Fruit fly (Drosophila melanogaster) whole organism, embryonic: Measurements from ENCODE around the gene CG11089.

ENCODE experiments used
- Adf1 ChIP-seq: fragments of 200-800 bp; sonication (Bioruptor generic); IDR thresholded peaks from 2 replicates; pipeline ENCODE4 v1.3.6; 2022; ENCODE audit warnings: missing biosample characterization, missing genetic modification characterization
- Asciz ChIP-seq: fragments of 200-800 bp; sonication (Bioruptor generic); optimal IDR thresholded peaks from 2 replicates; lab custom pipeline; 2017; ENCODE audit warnings: missing biosample characterization, mild to moderate bottlenecking, missing genetic modification characterization, missing genetic modification reagents
- Blimp-1 ChIP-seq: fragments of 200-800 bp; sonication (Bioruptor generic); optimal IDR thresholded peaks from 3 replicates; lab custom pipeline; 2018; ENCODE audit warnings: missing biosample characterization, missing genetic modification characterization, mild to moderate bottlenecking, moderate library complexity, missing genetic modification reagents
- CG10209 ChIP-seq: fragments of 200-800 bp; sonication (Bioruptor generic); optimal IDR thresholded peaks from 3 replicates; lab custom pipeline; 2017; ENCODE audit warnings: missing biosample characterization, mild to moderate bottlenecking, missing genetic modification characterization, missing genetic modification reagents
- CG10267 ChIP-seq: fragments of 200-800 bp; sonication (Bioruptor generic); optimal IDR thresholded peaks from 2 replicates; lab custom pipeline; 2018; ENCODE audit warnings: missing biosample characterization, mild to moderate bottlenecking, missing genetic modification characterization, moderate library complexity
- CG10979 ChIP-seq: fragments of 200-800 bp; sonication (Bioruptor generic); optimal IDR thresholded peaks from 2 replicates; lab custom pipeline; 2018; ENCODE audit warnings: missing biosample characterization, mild to moderate bottlenecking, missing genetic modification characterization, moderate library complexity
- CG12155 ChIP-seq: fragments of 200-800 bp; sonication (Bioruptor generic); optimal IDR thresholded peaks from 3 replicates; lab custom pipeline; 2016; ENCODE audit warnings: missing biosample characterization, missing genetic modification characterization
- CG12659 ChIP-seq: fragments of 200-800 bp; sonication (Bioruptor generic); optimal IDR thresholded peaks from 3 replicates; lab custom pipeline; 2017; ENCODE audit warnings: mild to moderate bottlenecking, missing biosample characterization, missing genetic modification reagents, missing genetic modification characterization
- CG12769 ChIP-seq: fragments of 200-800 bp; sonication (Bioruptor generic); optimal IDR thresholded peaks from 2 replicates; lab custom pipeline; 2019; ENCODE audit warnings: missing biosample characterization, mild to moderate bottlenecking, missing genetic modification characterization, moderate library complexity
- CG13424 ChIP-seq: fragments of 200-800 bp; sonication (Bioruptor generic); optimal IDR thresholded peaks from 2 replicates; lab custom pipeline; 2019; ENCODE audit warnings: missing biosample characterization, mild to moderate bottlenecking, missing genetic modification characterization, moderate library complexity
- CG14014 ChIP-seq: fragments of 200-800 bp; sonication (Bioruptor generic); IDR thresholded peaks from 2 replicates; pipeline ENCODE4 v1.3.6; 2022; ENCODE audit warnings: missing biosample characterization, missing genetic modification characterization
- CG15269 ChIP-seq: fragments of 200-800 bp; sonication (Bioruptor generic); optimal IDR thresholded peaks from 2 replicates; lab custom pipeline; 2018; ENCODE audit warnings: missing biosample characterization, mild to moderate bottlenecking, missing genetic modification characterization, moderate library complexity
- CG15514 ChIP-seq: fragments of 200-800 bp; sonication (Bioruptor generic); optimal IDR thresholded peaks from 3 replicates; lab custom pipeline; 2017; ENCODE audit warnings: missing biosample characterization, missing genetic modification characterization, mild to moderate bottlenecking, moderate library complexity, missing genetic modification reagents
- CG32532 ChIP-seq: fragments of 200-800 bp; sonication (Bioruptor generic); IDR thresholded peaks from 2 replicates; pipeline ENCODE4 v1.3.6; 2022; ENCODE audit warnings: missing biosample characterization, missing genetic modification characterization
- CG3838 ChIP-seq: fragments of 200-800 bp; sonication (Bioruptor generic); optimal IDR thresholded peaks from 3 replicates; lab custom pipeline; 2016; ENCODE audit warnings: missing biosample characterization, missing genetic modification characterization
- CG4854 ChIP-seq: fragments of 200-800 bp; sonication (Bioruptor generic); optimal IDR thresholded peaks from 2 replicates; lab custom pipeline; 2016; ENCODE audit warnings: missing biosample characterization, missing genetic modification characterization, inconsistent platforms
- CG6689 ChIP-seq: fragments of 200-800 bp; sonication (Bioruptor generic); IDR thresholded peaks from 2 replicates; pipeline ENCODE4 v1.3.6; 2022; ENCODE audit warnings: missing biosample characterization, missing genetic modification characterization
- CG7372 ChIP-seq: fragments of 200-800 bp; sonication (Bioruptor generic); IDR thresholded peaks from 2 replicates; pipeline ENCODE4 v1.3.6; 2022; ENCODE audit warnings: missing biosample characterization, missing genetic modification characterization
- CG7839 ChIP-seq: fragments of 200-800 bp; sonication (Bioruptor generic); optimal IDR thresholded peaks from 3 replicates; lab custom pipeline; 2018; ENCODE audit warnings: missing biosample characterization, mild to moderate bottlenecking, missing genetic modification characterization, moderate library complexity
- CG8924 ChIP-seq: fragments of 200-800 bp; optimal IDR thresholded peaks from 3 replicates; lab custom pipeline; 2019; ENCODE audit warnings: missing biosample characterization, mild to moderate bottlenecking, missing genetic modification characterization, moderate library complexity
- CG9215 ChIP-seq: fragments of 200-800 bp; sonication (Bioruptor generic); IDR thresholded peaks from 2 replicates; pipeline ENCODE4 v1.3.6; 2022; ENCODE audit warnings: missing biosample characterization, missing genetic modification characterization
- CG9727 ChIP-seq: fragments of 200-800 bp; sonication (Bioruptor generic); optimal IDR thresholded peaks from 3 replicates; lab custom pipeline; 2017; ENCODE audit warnings: missing biosample characterization, mild to moderate bottlenecking, missing genetic modification characterization
- CTCF ChIP-seq: fragments of 200-800 bp; sonication (Bioruptor generic); optimal IDR thresholded peaks from 2 replicates; lab custom pipeline; 2017; ENCODE audit warnings: missing biosample characterization, mild to moderate bottlenecking, missing genetic modification characterization, moderate library complexity
- Deaf1 ChIP-seq: fragments of 200-800 bp; optimal IDR thresholded peaks from 3 replicates; lab custom pipeline; 2019; ENCODE audit warnings: missing biosample characterization, mild to moderate bottlenecking, missing genetic modification characterization, moderate library complexity
- Fer3 ChIP-seq: fragments of 200-800 bp; sonication (Bioruptor generic); optimal IDR thresholded peaks from 2 replicates; lab custom pipeline; 2018; ENCODE audit warnings: missing biosample characterization, mild to moderate bottlenecking, missing genetic modification characterization, moderate library complexity
- Lpt ChIP-seq: fragments of >200 bp; optimal IDR thresholded peaks from 2 replicates; lab custom pipeline; 2018; ENCODE audit warnings: missing biosample characterization, missing genetic modification characterization
- Meics ChIP-seq: fragments of 200-800 bp; sonication (Bioruptor generic); optimal IDR thresholded peaks from 2 replicates; lab custom pipeline; 2017; ENCODE audit warnings: missing biosample characterization, mild to moderate bottlenecking, missing genetic modification characterization
- NC2α ChIP-seq: fragments of 200-800 bp; sonication (Bioruptor generic); optimal IDR thresholded peaks from 2 replicates; lab custom pipeline; 2016; ENCODE audit warnings: missing biosample characterization, missing genetic modification characterization
- NFAT ChIP-seq: fragments of 200-800 bp; sonication (Bioruptor generic); IDR thresholded peaks from 2 replicates; pipeline ENCODE4 v1.3.6; 2022; ENCODE audit warnings: missing biosample characterization, missing genetic modification characterization
- NfI ChIP-seq: fragments of 200-800 bp; sonication (Bioruptor generic); optimal IDR thresholded peaks from 3 replicates; lab custom pipeline; 2018; ENCODE audit warnings: missing biosample characterization, mild to moderate bottlenecking, missing genetic modification characterization, moderate library complexity
- Oli ChIP-seq: fragments of 200-800 bp; sonication (Bioruptor generic); optimal IDR thresholded peaks from 2 replicates; lab custom pipeline; 2018; ENCODE audit warnings: missing biosample characterization, mild to moderate bottlenecking, missing genetic modification characterization, moderate library complexity
- Side ChIP-seq: fragments of 200-800 bp; sonication (Bioruptor generic); optimal IDR thresholded peaks from 2 replicates; lab custom pipeline; 2016; ENCODE audit warnings: missing biosample characterization, missing genetic modification characterization
- Sox100B ChIP-seq: fragments of 200-800 bp; sonication (Bioruptor generic); optimal IDR thresholded peaks from 3 replicates; lab custom pipeline; 2018; ENCODE audit warnings: missing biosample characterization, mild to moderate bottlenecking, missing genetic modification characterization
- TFAM ChIP-seq: fragments of 200-800 bp; sonication (Bioruptor generic); optimal IDR thresholded peaks from 2 replicates; lab custom pipeline; 2017; ENCODE audit warnings: missing biosample characterization, missing genetic modification characterization, inconsistent platforms
- aop ChIP-seq: fragments of 200-800 bp; sonication (Bioruptor generic); IDR thresholded peaks from 2 replicates; pipeline ENCODE4 v1.3.6; 2022; ENCODE audit warnings: missing biosample characterization, missing genetic modification characterization
- ato ChIP-seq: fragments of 200-800 bp; sonication (Bioruptor generic); IDR thresholded peaks from 2 replicates; pipeline ENCODE4 v1.3.6; 2022; ENCODE audit warnings: missing biosample characterization, missing genetic modification characterization; ENCODE audit not compliant: partially characterized antibody
- br ChIP-seq: fragments of >200 bp; optimal IDR thresholded peaks from 2 replicates; lab custom pipeline; 2017
- dysf ChIP-seq: fragments of 200-800 bp; sonication (Bioruptor generic); IDR thresholded peaks from 3 replicates; pipeline ENCODE4 v1.3.6; 2022; ENCODE audit warnings: missing biosample characterization, missing genetic modification characterization
- ewg ChIP-seq: fragments of 200-800 bp; sonication (Bioruptor generic); optimal IDR thresholded peaks from 3 replicates; lab custom pipeline; 2017; ENCODE audit warnings: mild to moderate bottlenecking, missing biosample characterization, missing genetic modification reagents, missing genetic modification characterization
- fd3F ChIP-seq: fragments of 200-800 bp; sonication (Bioruptor generic); optimal IDR thresholded peaks from 2 replicates; lab custom pipeline; 2018; ENCODE audit warnings: missing biosample characterization, mild to moderate bottlenecking, missing genetic modification characterization, moderate library complexity
- hkb ChIP-seq, 2 experiments: fragments of 200-800 bp in 1 of 2; fragments of >200 bp in 1 of 2; sonication (Bioruptor generic) in 1 of 2; IDR thresholded peaks in 1 of 2; optimal IDR thresholded peaks in 1 of 2; 2 replicates each; pipeline versions ENCODE4 v1.3.6 to Lab custom; 2017 to 2022; ENCODE audit warnings: missing biosample characterization in 1 of 2, missing genetic modification characterization in 1 of 2
- ken ChIP-seq: fragments of 200-800 bp; sonication (Bioruptor generic); IDR thresholded peaks from 3 replicates; pipeline ENCODE4 v1.3.6; 2022; ENCODE audit warnings: missing biosample characterization, missing genetic modification characterization
- lab ChIP-seq: fragments of 200-800 bp; sonication (Bioruptor generic); optimal IDR thresholded peaks from 3 replicates; lab custom pipeline; 2017; ENCODE audit warnings: missing biosample characterization, missing genetic modification characterization, mild to moderate bottlenecking, moderate library complexity, missing genetic modification reagents
- lmd ChIP-seq: fragments of 200-800 bp; sonication (Bioruptor generic); IDR thresholded peaks from 2 replicates; pipeline ENCODE4 v1.3.6; 2022; ENCODE audit warnings: missing biosample characterization, missing genetic modification characterization
- nmo ChIP-seq: fragments of 200-800 bp; sonication (Bioruptor generic); optimal IDR thresholded peaks from 2 replicates; lab custom pipeline; 2018; ENCODE audit warnings: missing biosample characterization, mild to moderate bottlenecking, missing genetic modification characterization, moderate library complexity
- prd ChIP-seq, 3 experiments: fragments of >200 bp in 2 of 3; fragments of 200-800 bp in 1 of 3; sonication (Bioruptor generic) in 1 of 3; optimal IDR thresholded peaks in 2 of 3; IDR thresholded peaks in 1 of 3; 2 replicates in 2 of 3; 3 replicates in 1 of 3; pipeline versions ENCODE4 v1.3.6 to Lab custom; 2017 to 2022; ENCODE audit warnings: missing biosample characterization in 1 of 3, missing genetic modification characterization in 1 of 3
- run ChIP-seq: fragments of 200-800 bp; sonication (Bioruptor generic); optimal IDR thresholded peaks from 3 replicates; lab custom pipeline; 2018; ENCODE audit warnings: missing biosample characterization, mild to moderate bottlenecking, missing genetic modification characterization
- seq ChIP-seq: fragments of 200-800 bp; sonication (Bioruptor generic); IDR thresholded peaks from 2 replicates; pipeline ENCODE4 v1.3.6; 2022; ENCODE audit warnings: missing biosample characterization, missing genetic modification characterization

CG11089 gene

dm6 chr3R:24905959-24906634, 29.3 kb downstream of the CG11089 start, which contains the start of gene CG13643:
TSS of gene CG13643 (minus strand) at chr3R:24906004.
- TF ChIP-seq dysf (GFP tag; lab: Robert Waterston, UW) = peak; percentile 60; the same call in 2 of the 3 replicates
- peak; percentile 80 for TF ChIP-seq CG7372 (GFP tag; lab: Robert Waterston, UW)
- TF ChIP-seq seq (GFP tag; lab: Robert Waterston, UW) = no peak
- TF ChIP-seq prd (optimal IDR thresholded peaks at IDR 0.05; lab: Kevin White, UChicago) = no peak
- 0 out of 3 replicates have a peak, but pooled peaks have one; percentile 9 for TF ChIP-seq prd (GFP tag; IDR thresholded peaks at IDR 0.05; lab: Robert Waterston, UW)
- no peak for TF ChIP-seq Lpt (GFP tag; lab: Kevin White, UChicago)
- TF ChIP-seq CG32532 (GFP tag; lab: Robert Waterston, UW) = no peak
- peak; percentile 30 for TF ChIP-seq CG8924 (tag; lab: Kevin White, UChicago)
- TF ChIP-seq aop (GFP tag; lab: Robert Waterston, UW) = no peak
- no peak for TF ChIP-seq br (lab: Kevin White, UChicago)
- peak; percentile 11 for TF ChIP-seq fd3F
- TF ChIP-seq CG15269 = peak; percentile 67
- no peak for TF ChIP-seq Fer3 (tag; lab: Kevin White, UChicago)
- TF ChIP-seq TFAM = no peak
- peak; percentile 5 for TF ChIP-seq NfI (GFP tag; lab: Kevin White, UChicago)
- TF ChIP-seq Sox100B (GFP tag; lab: Kevin White, UChicago) = peak; percentile 68
- 0 out of 3 replicates have a peak, but pooled peaks have one; percentile 23 for TF ChIP-seq ken (GFP tag; lab: Robert Waterston, UW)
- TF ChIP-seq CTCF (GFP tag; lab: Kevin White, UChicago) = no peak
- peak; percentile 15; the same call in 1 of the 2 replicates for TF ChIP-seq lmd
- TF ChIP-seq Deaf1 (tag; lab: Kevin White, UChicago) = peak; percentile 76
- peak; percentile 64 for TF ChIP-seq Blimp-1
- peak; percentile 53 for TF ChIP-seq Meics (GFP tag; lab: Kevin White, UChicago)
- no peak for TF ChIP-seq ewg (GFP tag; lab: Kevin White, UChicago)
- TF ChIP-seq hkb (optimal IDR thresholded peaks at IDR 0.05; lab: Kevin White, UChicago) = no peak
- 0 out of 2 replicates have a peak, but pooled peaks have one; percentile 34 for TF ChIP-seq hkb (GFP tag; IDR thresholded peaks at IDR 0.05; lab: Robert Waterston, UW)
- 0 out of 2 replicates have a peak, but pooled peaks have one; percentile 13 for TF ChIP-seq CG6689 (GFP tag; lab: Robert Waterston, UW)
- TF ChIP-seq CG10979 (tag; lab: Kevin White, UChicago) = peak; percentile 43
- peak; percentile 34 for TF ChIP-seq CG10209 (GFP tag; lab: Kevin White, UChicago)
- peak; percentile 64 for TF ChIP-seq CG13424 (tag; lab: Kevin White, UChicago)
- TF ChIP-seq CG12659 (GFP tag; lab: Kevin White, UChicago) = peak; percentile 24
- no peak for TF ChIP-seq NC2α (GFP tag; lab: Kevin White, UChicago)
- TF ChIP-seq CG9727 (GFP tag; lab: Kevin White, UChicago) = peak; percentile 13
- no peak for TF ChIP-seq CG12769 (tag; lab: Kevin White, UChicago)
- no peak for TF ChIP-seq ato (GFP tag; lab: Robert Waterston, UW)
- peak; percentile 3 for TF ChIP-seq CG7839 (tag; lab: Kevin White, UChicago)
- TF ChIP-seq NFAT = no peak
- TF ChIP-seq CG15514 (GFP tag; lab: Kevin White, UChicago) = no peak
- TF ChIP-seq run (tag; lab: Kevin White, UChicago) = peak; percentile 13
- peak; percentile 52 for TF ChIP-seq lab (GFP tag; lab: Kevin White, UChicago)
- no peak for TF ChIP-seq CG4854 (GFP tag; lab: Kevin White, UChicago)
- TF ChIP-seq Side = no peak
- TF ChIP-seq CG3838 (GFP tag; lab: Kevin White, UChicago) = no peak
- TF ChIP-seq Oli = peak; percentile 33
- TF ChIP-seq CG12155 (GFP tag; lab: Kevin White, UChicago) = no peak
- TF ChIP-seq Adf1 (GFP tag; lab: Robert Waterston, UW) = peak; percentile 34; the same call in 1 of the 2 replicates
- TF ChIP-seq Asciz = peak; percentile 11
- peak; percentile 30 for TF ChIP-seq CG10267 (tag; lab: Kevin White, UChicago)
- peak; percentile 45 for TF ChIP-seq nmo (GFP tag; lab: Kevin White, UChicago)
- TF ChIP-seq CG14014 = 0 out of 2 replicates have a peak, but pooled peaks have one; percentile 35
- TF ChIP-seq CG9215 (GFP tag; lab: Robert Waterston, UW) = no peak
